Worm (Caenorhabditis elegans) whole organism, L2 larva: ENCODE measurements around the gene B0280.11.

Experiments used
- F13H6.1 ChIP-seq: sonication (generic microtip); optimal IDR thresholded peaks from 2 replicates; lab custom pipeline; 2016; ENCODE audit warnings: missing genetic modification characterization, missing compliant biosample characterization
- ZK546.5 ChIP-seq: sonication (generic microtip); optimal IDR thresholded peaks from 2 replicates; lab custom pipeline; 2017; ENCODE audit warnings: missing biosample characterization, missing genetic modification characterization
- aly-2 ChIP-seq: fragments of 150-350 bp; optimal IDR thresholded peaks from 2 replicates; lab custom pipeline; 2014; ENCODE audit warnings: missing biosample characterization, missing genetic modification characterization
- ama-1 ChIP-seq: fragments of 150-350 bp; optimal IDR thresholded peaks from 2 replicates; lab custom pipeline; 2018; ENCODE audit warnings: inconsistent platforms
- fos-1 ChIP-seq: fragments of 150-350 bp; optimal IDR thresholded peaks from 2 replicates; lab custom pipeline; 2014; ENCODE audit warnings: missing biosample characterization, missing genetic modification characterization
- lin-13 ChIP-seq: fragments of 150-350 bp; optimal IDR thresholded peaks from 2 replicates; lab custom pipeline; 2014; ENCODE audit warnings: missing biosample characterization, missing genetic modification reagents, missing genetic modification characterization
- lin-39 ChIP-seq: fragments of 150-350 bp; optimal IDR thresholded peaks from 2 replicates; lab custom pipeline; 2014; ENCODE audit warnings: missing biosample characterization, missing genetic modification reagents, missing genetic modification characterization
- lsy-2 ChIP-seq, 2 experiments: fragments of 150-350 bp in 1 of 2; sonication (generic microtip) in 1 of 2; optimal IDR thresholded peaks; 2 replicates each; lab custom pipeline; 2014 to 2017; ENCODE audit warnings: missing biosample characterization in 2 of 2, missing genetic modification characterization in 2 of 2
- nhr-237 ChIP-seq: fragments of 150-350 bp; optimal IDR thresholded peaks from 2 replicates; lab custom pipeline; 2014; ENCODE audit warnings: missing biosample characterization, missing genetic modification characterization
- peb-1 ChIP-seq: fragments of 150-350 bp; optimal IDR thresholded peaks from 2 replicates; lab custom pipeline; 2014; ENCODE audit warnings: missing biosample characterization, missing genetic modification characterization
- snpc-4 ChIP-seq: fragments of 150-350 bp; optimal IDR thresholded peaks from 2 replicates; lab custom pipeline; 2014; ENCODE audit warnings: missing biosample characterization, missing genetic modification characterization
- unc-39 ChIP-seq: fragments of 150-350 bp; optimal IDR thresholded peaks from 2 replicates; lab custom pipeline; 2014; ENCODE audit warnings: missing biosample characterization, missing genetic modification characterization
- unc-62 ChIP-seq: fragments of 150-350 bp; optimal IDR thresholded peaks from 2 replicates; lab custom pipeline; 2014; ENCODE audit warnings: missing biosample characterization, missing genetic modification reagents, missing genetic modification characterization

DNA sequence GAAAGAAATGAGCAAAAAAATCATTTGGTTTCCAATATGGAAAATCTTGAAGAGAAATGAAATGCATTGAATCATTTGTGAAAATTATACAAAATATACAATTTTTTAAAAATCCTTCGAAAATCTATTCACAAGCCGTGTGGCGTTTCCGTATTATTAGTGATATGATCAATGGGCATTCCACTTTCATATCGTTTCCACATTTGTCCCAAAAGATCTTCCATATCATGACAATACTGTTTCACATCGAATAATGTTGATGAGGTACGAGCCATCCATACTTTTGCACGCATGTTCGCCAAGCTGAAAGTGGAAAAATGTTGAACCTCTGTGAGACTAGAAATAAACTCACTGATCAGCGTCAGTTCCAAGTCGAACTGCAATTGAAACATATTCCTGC is 8.3 kb upstream of the B0280.11 start:
- TF ChIP-seq unc-39 (tag; lab: Kevin White, UChicago) = no peak
- no peak for TF ChIP-seq ZK546.5 (tag; lab: Kevin White, UChicago)
- no peak for TF ChIP-seq lsy-2 (tag; optimal IDR thresholded peaks at IDR 0.05; lab: Kevin White, UChicago)
- no peak for TF ChIP-seq nhr-237 (tag; lab: Kevin White, UChicago)
- TF ChIP-seq F13H6.1 = no peak
- no peak for TF ChIP-seq peb-1 (tag; lab: Kevin White, UChicago)
- no peak for TF ChIP-seq lin-13 (GFP tag; lab: Kevin White, UChicago)
- no peak for TF ChIP-seq unc-62 (GFP tag; lab: Kevin White, UChicago)
- no peak for TF ChIP-seq snpc-4 (tag; lab: Kevin White, UChicago)
- no peak for TF ChIP-seq ama-1
- no peak for TF ChIP-seq fos-1
- TF ChIP-seq lin-39 (tag; lab: Kevin White, UChicago) = no peak
- no peak for TF ChIP-seq aly-2 (tag; lab: Kevin White, UChicago)
